Fruit fly (Drosophila melanogaster) whole organism, prepupa: Measurements from ENCODE around the gene CG10013.
A peak's percentile ranks its signal among the peaks of the same experiment; 100 is the strongest.

Experiments used
- CG10631 ChIP-seq: fragments of 200-800 bp; sonication (Bioruptor generic); optimal IDR thresholded peaks from 2 replicates; lab custom pipeline; 2016; ENCODE audit warnings: missing biosample characterization, missing genetic modification characterization
- CG11294 ChIP-seq: fragments of 200-800 bp; sonication (Bioruptor generic); IDR thresholded peaks from 2 replicates; pipeline ENCODE4 v1.3.6; 2022; ENCODE audit warnings: missing biosample characterization, missing genetic modification characterization
- CG11762 ChIP-seq: fragments of 200-800 bp; sonication (Bioruptor generic); optimal IDR thresholded peaks from 3 replicates; lab custom pipeline; 2016; ENCODE audit warnings: missing biosample characterization, missing genetic modification characterization; ENCODE audit not compliant: insufficient read depth
- CG11902 ChIP-seq: fragments of 200-800 bp; sonication (Bioruptor generic); optimal IDR thresholded peaks from 3 replicates; lab custom pipeline; 2016; ENCODE audit warnings: missing biosample characterization, missing genetic modification characterization
- CG15336 ChIP-seq: fragments of 200-800 bp; sonication (Bioruptor generic); IDR thresholded peaks from 2 replicates; pipeline ENCODE4 v1.3.6; 2022; ENCODE audit warnings: missing biosample characterization, missing genetic modification characterization
- CG1621 ChIP-seq: fragments of 200-800 bp; sonication (Bioruptor generic); optimal IDR thresholded peaks from 3 replicates; lab custom pipeline; 2018; ENCODE audit warnings: missing biosample characterization, mild to moderate bottlenecking, missing genetic modification characterization
- CG16779 ChIP-seq: fragments of 200-800 bp; sonication (Bioruptor generic); optimal IDR thresholded peaks from 3 replicates; lab custom pipeline; 2017; ENCODE audit warnings: missing biosample characterization, mild to moderate bottlenecking, missing genetic modification characterization
- CG32006 ChIP-seq: fragments of 200-800 bp; sonication (Bioruptor generic); optimal IDR thresholded peaks from 3 replicates; lab custom pipeline; 2017; ENCODE audit warnings: missing biosample characterization, mild to moderate bottlenecking, missing genetic modification characterization
- CG3919 ChIP-seq: fragments of 200-800 bp; sonication (Bioruptor generic); optimal IDR thresholded peaks from 3 replicates; lab custom pipeline; 2016; ENCODE audit warnings: missing biosample characterization, missing genetic modification characterization
- CG6792 ChIP-seq: fragments of 200-800 bp; sonication (Bioruptor generic); optimal IDR thresholded peaks from 3 replicates; lab custom pipeline; 2016; ENCODE audit warnings: missing biosample characterization, missing genetic modification characterization
- CG6854 ChIP-seq: fragments of 200-800 bp; sonication (Bioruptor generic); optimal IDR thresholded peaks from 2 replicates; lab custom pipeline; 2017; ENCODE audit warnings: missing biosample characterization, mild to moderate bottlenecking, missing genetic modification characterization
- CG7368 ChIP-seq: fragments of 200-800 bp; sonication (Bioruptor generic); optimal IDR thresholded peaks from 3 replicates; lab custom pipeline; 2016; ENCODE audit warnings: missing biosample characterization, missing genetic modification characterization
- CG8119 ChIP-seq: fragments of 200-800 bp; sonication (Bioruptor generic); IDR thresholded peaks from 3 replicates; pipeline ENCODE4 v1.3.6; 2022; ENCODE audit warnings: missing biosample characterization, missing genetic modification characterization
- CG9139 ChIP-seq: fragments of 200-800 bp; sonication (Bioruptor generic); optimal IDR thresholded peaks from 3 replicates; lab custom pipeline; 2017; ENCODE audit warnings: missing biosample characterization, mild to moderate bottlenecking, missing genetic modification characterization
- Eip75B ChIP-seq: fragments of 200-800 bp; sonication (Bioruptor generic); optimal IDR thresholded peaks from 3 replicates; lab custom pipeline; 2016; ENCODE audit warnings: missing biosample characterization, missing genetic modification characterization
- Eip93F ChIP-seq: fragments of 200-800 bp; sonication (Bioruptor generic); optimal IDR thresholded peaks from 2 replicates; lab custom pipeline; 2016; ENCODE audit warnings: missing biosample characterization, mild to moderate bottlenecking, missing genetic modification characterization
- Ets21C ChIP-seq: fragments of 200-800 bp; sonication (Bioruptor generic); optimal IDR thresholded peaks from 3 replicates; lab custom pipeline; 2016; ENCODE audit warnings: missing biosample characterization, missing genetic modification characterization
- Ets96B ChIP-seq: fragments of 200-800 bp; optimal IDR thresholded peaks from 2 replicates; lab custom pipeline; 2019; ENCODE audit warnings: missing biosample characterization, mild to moderate bottlenecking, missing genetic modification characterization, moderate library complexity
- Gug ChIP-seq: fragments of 200-800 bp; sonication (Bioruptor generic); IDR thresholded peaks from 2 replicates; pipeline ENCODE4 v1.3.6; 2022; ENCODE audit warnings: missing biosample characterization, missing genetic modification characterization
- Hr39 ChIP-seq: fragments of 200-800 bp; sonication (Bioruptor generic); optimal IDR thresholded peaks from 2 replicates; lab custom pipeline; 2016; ENCODE audit warnings: missing biosample characterization, missing genetic modification characterization
- Hr4 ChIP-seq: fragments of 200-800 bp; sonication (Bioruptor generic); optimal IDR thresholded peaks from 3 replicates; lab custom pipeline; 2016; ENCODE audit warnings: missing biosample characterization, missing genetic modification characterization
- Met ChIP-seq: fragments of 200-800 bp; sonication (Bioruptor generic); optimal IDR thresholded peaks from 3 replicates; lab custom pipeline; 2016; ENCODE audit warnings: missing biosample characterization, missing genetic modification characterization
- OdsH ChIP-seq: fragments of 200-800 bp; sonication (Bioruptor generic); optimal IDR thresholded peaks from 3 replicates; lab custom pipeline; 2016; ENCODE audit warnings: missing biosample characterization, missing genetic modification characterization
- Smox ChIP-seq: fragments of 200-800 bp; sonication (Bioruptor generic); optimal IDR thresholded peaks from 3 replicates; lab custom pipeline; 2016; ENCODE audit warnings: missing biosample characterization, missing genetic modification characterization
- Sox102F ChIP-seq: fragments of 200-800 bp; sonication (Bioruptor generic); optimal IDR thresholded peaks from 2 replicates; lab custom pipeline; 2016; ENCODE audit warnings: missing biosample characterization, mild to moderate bottlenecking, missing genetic modification characterization
- Sox14 ChIP-seq: fragments of 200-800 bp; sonication (Bioruptor generic); optimal IDR thresholded peaks from 3 replicates; lab custom pipeline; 2016; ENCODE audit warnings: missing biosample characterization, missing genetic modification characterization
- cyc ChIP-seq: fragments of 200-800 bp; sonication (Bioruptor generic); optimal IDR thresholded peaks from 3 replicates; lab custom pipeline; 2016; ENCODE audit warnings: missing biosample characterization, missing genetic modification characterization
- dac ChIP-seq: fragments of 200-800 bp; sonication (Bioruptor generic); optimal IDR thresholded peaks from 2 replicates; lab custom pipeline; 2017; ENCODE audit warnings: missing biosample characterization, mild to moderate bottlenecking, missing genetic modification characterization
- dsx ChIP-seq: fragments of 200-800 bp; optimal IDR thresholded peaks from 3 replicates; lab custom pipeline; 2019; ENCODE audit warnings: missing biosample characterization, mild to moderate bottlenecking, missing genetic modification characterization, moderate library complexity; ENCODE audit not compliant: poor library complexity, severe bottlenecking
- eg ChIP-seq: fragments of 200-800 bp; sonication (Bioruptor generic); IDR thresholded peaks from 3 replicates; pipeline ENCODE4 v1.3.6; 2022; ENCODE audit warnings: missing biosample characterization, missing genetic modification characterization
- esn ChIP-seq: fragments of 200-800 bp; sonication (Bioruptor generic); optimal IDR thresholded peaks from 2 replicates; lab custom pipeline; 2016; ENCODE audit warnings: missing biosample characterization, mild to moderate bottlenecking, missing genetic modification characterization, moderate library complexity
- fd59A ChIP-seq: fragments of 200-800 bp; sonication (Bioruptor generic); optimal IDR thresholded peaks from 2 replicates; lab custom pipeline; 2017; ENCODE audit warnings: missing biosample characterization, mild to moderate bottlenecking, missing genetic modification characterization, missing genetic modification reagents
- fkh ChIP-seq: fragments of 200-800 bp; sonication (Bioruptor generic); optimal IDR thresholded peaks from 3 replicates; lab custom pipeline; 2017; ENCODE audit warnings: missing biosample characterization, mild to moderate bottlenecking, missing genetic modification characterization, moderate library complexity
- lz ChIP-seq: fragments of 200-800 bp; sonication (Bioruptor generic); optimal IDR thresholded peaks from 3 replicates; lab custom pipeline; 2016; ENCODE audit warnings: missing biosample characterization, missing genetic modification characterization
- salr ChIP-seq, 2 experiments: fragments of 200-800 bp; sonication (Bioruptor generic); optimal IDR thresholded peaks; 3 replicates each; lab custom pipeline; 2016 to 2018; ENCODE audit warnings: missing biosample characterization in 2 of 2, missing genetic modification characterization in 2 of 2, mild to moderate bottlenecking in 1 of 2
- spab ChIP-seq: fragments of 200-800 bp; sonication (Bioruptor generic); optimal IDR thresholded peaks from 2 replicates; lab custom pipeline; 2017; ENCODE audit warnings: missing biosample characterization, mild to moderate bottlenecking, missing genetic modification characterization, missing genetic modification reagents
- svp ChIP-seq: fragments of 200-800 bp; sonication (Bioruptor generic); peaks from one replicate; lab custom pipeline; 2016; ENCODE audit warnings: missing biosample characterization, missing genetic modification characterization

CG10013 gene

dm6 chr3R:12369135-12369792 lies 45.9 kb downstream of the CG10013 start, which contains the start of gene GstD1 (continued):
- TF ChIP-seq Met (GFP tag; lab: Kevin White, UChicago): peak; percentile 50
- TF ChIP-seq CG11902 (GFP tag; lab: Kevin White, UChicago): no peak
- peak; percentile 61 for TF ChIP-seq Hr39 (GFP tag; lab: Kevin White, UChicago)
- TF ChIP-seq eg: peak; percentile 75
- TF ChIP-seq cyc (GFP tag; lab: Kevin White, UChicago): peak; percentile 60
- TF ChIP-seq CG8119 (GFP tag; lab: Robert Waterston, UW): peak; percentile 72
- no peak for TF ChIP-seq CG6854 (GFP tag; lab: Kevin White, UChicago)
- TF ChIP-seq Eip75B (GFP tag; lab: Kevin White, UChicago): peak; percentile 35
- peak; percentile 30 for TF ChIP-seq CG11762 (GFP tag; lab: Kevin White, UChicago)
- TF ChIP-seq Ets21C: peak; percentile 39
- peak; percentile 71 for TF ChIP-seq CG3919 (GFP tag; lab: Kevin White, UChicago)
- peak; percentile 83 for TF ChIP-seq Hr4 (GFP tag; lab: Kevin White, UChicago)
- peak; percentile 67 for TF ChIP-seq Sox14 (GFP tag; lab: Kevin White, UChicago)
- peak; percentile 61 for TF ChIP-seq CG10631 (GFP tag; lab: Kevin White, UChicago)
- TF ChIP-seq salr (GFP tag; optimal IDR thresholded peaks at IDR 0.05; lab: Kevin White, UChicago): peak in 1 of 2 experiments; percentile 81
- peak; percentile 21 for TF ChIP-seq CG6792
- 0 out of 2 replicates have a peak, but pooled peaks have one; percentile 52 for TF ChIP-seq Gug (GFP tag; lab: Robert Waterston, UW)
- TF ChIP-seq CG16779: peak; percentile 36
- TF ChIP-seq dac (GFP tag; lab: Kevin White, UChicago): peak; percentile 47
- TF ChIP-seq dsx: peak; percentile 20
- TF ChIP-seq fd59A (GFP tag; lab: Kevin White, UChicago): peak; percentile 59
- TF ChIP-seq CG7368 (GFP tag; lab: Kevin White, UChicago): peak; percentile 1
- peak; percentile 2 for TF ChIP-seq Sox102F (GFP tag; lab: Kevin White, UChicago)
- TF ChIP-seq esn: peak; percentile 60
- TF ChIP-seq Eip93F (GFP tag; lab: Kevin White, UChicago): no peak
- TF ChIP-seq CG15336: peak; percentile 76
- TF ChIP-seq CG1621 (tag; lab: Kevin White, UChicago): no peak
- peak; percentile 51 for TF ChIP-seq Ets96B (tag; lab: Kevin White, UChicago)
- TF ChIP-seq spab (GFP tag; lab: Kevin White, UChicago): peak; percentile 25
- peak; percentile 36 for TF ChIP-seq Smox (GFP tag; lab: Kevin White, UChicago)
- peak; percentile 59 for TF ChIP-seq OdsH (GFP tag; lab: Kevin White, UChicago)
- peak; percentile 36 for TF ChIP-seq CG9139 (GFP tag; lab: Kevin White, UChicago)
- peak; percentile 89 for TF ChIP-seq CG32006 (GFP tag; lab: Kevin White, UChicago)
- peak; percentile 64 for TF ChIP-seq lz
- peak; percentile 59 for TF ChIP-seq CG11294 (GFP tag; lab: Robert Waterston, UW)

- peak; percentile 59 for TF ChIP-seq fkh (GFP tag; lab: Kevin White, UChicago)
- no peak for TF ChIP-seq CG32006 (GFP tag; lab: Kevin White, UChicago)
- peak; percentile 57 for TF ChIP-seq svp (GFP tag; lab: Kevin White, UChicago)
- peak; percentile 10 for TF ChIP-seq CG6854 (GFP tag; lab: Kevin White, UChicago)
- peak; percentile 28 for TF ChIP-seq CG10631 (GFP tag; lab: Kevin White, UChicago)
- TF ChIP-seq, all 60 proteins: peak for 4
These were observed 46.7 kb downstream of the CG10013 start for dm6 chr3R:12369793-12370642.
